Worm (Caenorhabditis elegans) whole organism, early embryonic: ENCODE data around the gene slc-46A.
"Not testable (repeated sequence)": the region's sequence is repeated elsewhere in the genome, so short reads cannot be mapped to it uniquely, and the experiment has no call there.

Experiments used
- ama-1 ChIP-seq: fragments of 150-350 bp; optimal IDR thresholded peaks from 2 replicates; lab custom pipeline; 2014
- ceh-13 ChIP-seq: fragments of 200-800 bp; sonication (Bioruptor generic); optimal IDR thresholded peaks from 2 replicates; lab custom pipeline; 2018; ENCODE audit warnings: mild to moderate bottlenecking, missing genetic modification characterization, missing compliant biosample characterization
- hmg-4 ChIP-seq: fragments of 200-800 bp; sonication (Bioruptor generic); optimal IDR thresholded peaks from 2 replicates; lab custom pipeline; 2018; ENCODE audit warnings: mild to moderate bottlenecking, missing genetic modification characterization, missing compliant biosample characterization
- hnd-1 ChIP-seq: sonication (generic microtip); optimal IDR thresholded peaks from 2 replicates; lab custom pipeline; 2016; ENCODE audit warnings: missing genetic modification characterization, missing compliant biosample characterization
- pes-1 ChIP-seq: fragments of 200-800 bp; sonication (Bioruptor generic); IDR thresholded peaks from 2 replicates; pipeline ENCODE4 v1.3.6; 2022; ENCODE audit warnings: missing genetic modification reagents, missing genetic modification characterization, missing compliant biosample characterization
- scrt-1 ChIP-seq: fragments of 200-800 bp; sonication (Bioruptor generic); IDR thresholded peaks from 2 replicates; pipeline ENCODE4 v1.3.6; 2022; ENCODE audit warnings: missing genetic modification characterization, missing compliant biosample characterization
- tbx-11 ChIP-seq: fragments of 200-800 bp; sonication (Bioruptor generic); IDR thresholded peaks from 2 replicates; pipeline ENCODE4 v1.3.6; 2022; ENCODE audit warnings: missing genetic modification characterization, missing compliant biosample characterization
- tra-4 ChIP-seq: sonication (generic microtip); optimal IDR thresholded peaks from 2 replicates; lab custom pipeline; 2017; ENCODE audit warnings: missing genetic modification characterization, missing compliant biosample characterization

ce11 chrIV:5308046-5308643 lies 10.9 kb upstream of the slc-46A start, which contains the start of the genes ZK354.9 and msp-58:
- not testable (repeated sequence) for TF ChIP-seq ama-1 (lab: Kevin White, UChicago); ceh-13 (GFP tag; lab: Kevin White, UChicago); hnd-1 (tag; lab: Kevin White, UChicago); hmg-4 (GFP tag; lab: Kevin White, UChicago); tbx-11; scrt-1 (GFP tag; lab: Robert Waterston, UW); tra-4 (tag; lab: Kevin White, UChicago); pes-1
